Fruit fly (Drosophila melanogaster): ENCODE results near the gene CG9135.

Gene CG9135

DNA sequence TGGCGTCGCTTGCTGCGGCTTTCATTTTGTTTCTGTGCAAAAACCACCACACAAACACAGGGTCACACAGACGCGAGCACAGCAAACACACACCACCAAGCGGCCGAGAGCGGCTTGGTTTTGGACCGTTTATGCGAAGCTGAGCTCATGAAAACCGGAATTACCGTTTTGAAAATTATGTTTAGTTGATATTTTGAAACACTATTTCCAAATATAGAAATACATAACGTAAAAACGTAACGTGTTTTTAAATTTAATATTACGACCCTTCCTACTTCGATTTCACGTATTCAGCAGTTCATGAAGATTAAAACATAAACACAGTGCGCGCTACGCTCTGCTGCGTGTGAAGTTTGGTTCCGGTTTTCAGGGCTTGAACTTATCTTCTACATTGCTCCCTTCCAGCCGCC is 617 bp downstream of the CG9135 start (continued):
- peak; percentile 95 for TF ChIP-seq so (GFP tag; IDR thresholded peaks at IDR 0.05)
- TF ChIP-seq Fer2 (tag; optimal IDR thresholded peaks at IDR 0.05): peak; percentile 91
- TF ChIP-seq CG8089 (GFP tag; optimal IDR thresholded peaks at IDR 0.05): peak; percentile 85
- TF ChIP-seq Blimp-1 (GFP tag; optimal IDR thresholded peaks at IDR 0.05): peak; percentile 96
- TF ChIP-seq en (GFP tag; optimal IDR thresholded peaks at IDR 0.05): peak; percentile 91
- no peak for TF ChIP-seq unc-4 (GFP tag; IDR thresholded peaks at IDR 0.05; ENCODE audit: partially characterized antibody)
- TF ChIP-seq run (tag; optimal IDR thresholded peaks at IDR 0.05): peak; percentile 94
- peak; percentile 79 for TF ChIP-seq NFAT (GFP tag; IDR thresholded peaks at IDR 0.05)
- peak; percentile 79 for TF ChIP-seq TFAM (GFP tag; optimal IDR thresholded peaks at IDR 0.05)
- TF ChIP-seq cg (GFP tag; optimal IDR thresholded peaks at IDR 0.05): peak; percentile 93
- no peak for TF ChIP-seq Hr39 (optimal IDR thresholded peaks at IDR 0.05)
- TF ChIP-seq CG9215 (GFP tag; IDR thresholded peaks at IDR 0.05): peak; percentile 50
- peak; percentile 48 for TF ChIP-seq Sry-δ (GFP tag; optimal IDR thresholded peaks at IDR 0.05)
- TF ChIP-seq CG32772 (GFP tag; IDR thresholded peaks at IDR 0.05): peak; percentile 72
- TF ChIP-seq lov (optimal IDR thresholded peaks at IDR 0.05): no peak
- peak; percentile 89 for TF ChIP-seq lov (GFP tag; IDR thresholded peaks at IDR 0.05)
- peak; percentile 95 for TF ChIP-seq CG18476 (GFP tag; optimal IDR thresholded peaks at IDR 0.05)
- peak; percentile 94 for TF ChIP-seq Bteb2 (GFP tag; optimal IDR thresholded peaks at IDR 0.05)
- peak; percentile 92 for TF ChIP-seq tup (GFP tag; optimal IDR thresholded peaks at IDR 0.05)
- peak; percentile 69 for TF ChIP-seq al (GFP tag; IDR thresholded peaks at IDR 0.05)
- TF ChIP-seq CG5953 (GFP tag; IDR thresholded peaks at IDR 0.05): peak; percentile 90
- peak; percentile 96 for TF ChIP-seq CG7839 (tag; optimal IDR thresholded peaks at IDR 0.05)
- TF ChIP-seq CG7786 (GFP tag; optimal IDR thresholded peaks at IDR 0.05): peak; percentile 86
- TF ChIP-seq CG1832 (GFP tag; optimal IDR thresholded peaks at IDR 0.05): no peak
- TF ChIP-seq CG2875 (GFP tag; optimal IDR thresholded peaks at IDR 0.05): peak; percentile 92
- TF ChIP-seq HLH54F (GFP tag; optimal IDR thresholded peaks at IDR 0.05): peak; percentile 93
- peak; percentile 96 for TF ChIP-seq scrt (GFP tag; optimal IDR thresholded peaks at IDR 0.05)
- TF ChIP-seq CG10565 (GFP tag; optimal IDR thresholded peaks at IDR 0.05): peak; percentile 80
- no peak for TF ChIP-seq tna (GFP tag; IDR thresholded peaks at IDR 0.05; ENCODE audit: partially characterized antibody)
- TF ChIP-seq CG1529 (GFP tag; optimal IDR thresholded peaks at IDR 0.05): peak; percentile 92
- peak; percentile 85 for TF ChIP-seq pros (GFP tag; optimal IDR thresholded peaks at IDR 0.05)
- peak; percentile 95 for TF ChIP-seq ERR (GFP tag; optimal IDR thresholded peaks at IDR 0.05)
- TF ChIP-seq CG15269 (tag; optimal IDR thresholded peaks at IDR 0.05): peak; percentile 96
- no peak for TF ChIP-seq CG15479 (GFP tag; optimal IDR thresholded peaks at IDR 0.05)
- peak; percentile 33; the same call in 1 of the 2 replicates for TF ChIP-seq GATAe (GFP tag; conservative IDR thresholded peaks at IDR 0.05)
- no peak for TF ChIP-seq nerfin-2 (GFP tag; IDR thresholded peaks at IDR 0.05; ENCODE audit: partially characterized antibody)
- TF ChIP-seq psq (GFP tag; optimal IDR thresholded peaks at IDR 0.05): peak; percentile 72
- peak; percentile 97 for TF ChIP-seq CG6854 (GFP tag; optimal IDR thresholded peaks at IDR 0.05)
- peak; percentile 72 for TF ChIP-seq slou (GFP tag; optimal IDR thresholded peaks at IDR 0.05)
- TF ChIP-seq CG3995 (GFP tag; optimal IDR thresholded peaks at IDR 0.05): peak; percentile 66
- peak; percentile 86 for TF ChIP-seq NK7.1 (GFP tag; optimal IDR thresholded peaks at IDR 0.05)
- TF ChIP-seq Med (GFP tag): peak; percentile 100
- no peak for TF ChIP-seq mld (GFP tag; IDR thresholded peaks at IDR 0.05; ENCODE audit: partially characterized antibody)
- TF ChIP-seq wor (GFP tag; IDR thresholded peaks at IDR 0.05): peak; percentile 91
- no peak for TF ChIP-seq CG7963 (GFP tag; IDR thresholded peaks at IDR 0.05; ENCODE audit: partially characterized antibody)
- TF ChIP-seq H15 (GFP tag; IDR thresholded peaks at IDR 0.05): peak; percentile 81
- TF ChIP-seq her (GFP tag; optimal IDR thresholded peaks at IDR 0.05): peak; percentile 95
- TF ChIP-seq nau (GFP tag; optimal IDR thresholded peaks at IDR 0.05): no peak
- TF ChIP-seq CHES-1-like (GFP tag; optimal IDR thresholded peaks at IDR 0.05): peak; percentile 89
- peak; percentile 92 to 93 for TF ChIP-seq Pdp1 (GFP tag; optimal IDR thresholded peaks at IDR 0.05)
- peak; percentile 95 for TF ChIP-seq CG11723 (GFP tag; optimal IDR thresholded peaks at IDR 0.05)
